Fruit fly (Drosophila melanogaster): Measurements from ENCODE around the gene Elp1.

Gene Elp1

DNA sequence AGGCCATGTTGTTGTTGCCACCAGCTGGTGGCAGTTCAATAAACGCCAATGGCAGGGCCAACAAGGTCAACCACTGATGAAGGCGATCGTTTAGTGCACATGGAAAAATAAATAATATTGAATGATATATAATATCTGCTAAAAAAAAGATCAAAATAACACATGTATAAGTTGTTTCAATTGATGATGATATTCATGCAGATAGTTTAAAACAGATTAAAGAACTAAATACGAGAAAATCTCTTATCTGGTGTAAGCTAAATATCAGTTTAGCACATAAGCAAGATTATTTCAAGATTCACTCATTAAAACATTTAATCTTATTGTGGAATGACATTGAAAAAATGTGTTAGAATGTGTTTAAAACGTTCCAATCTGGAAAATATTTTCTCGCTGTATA lies 12.7 kb downstream of the Elp1 start (continued):
- TF ChIP-seq CG11247 (GFP tag; IDR thresholded peaks at IDR 0.05) (no peak), inv (GFP tag; IDR thresholded peaks at IDR 0.05; ENCODE audit: partially characterized antibody) (no peak), CG3838 (GFP tag; optimal IDR thresholded peaks at IDR 0.05) (no peak), Hey (tag; optimal IDR thresholded peaks at IDR 0.05) (no peak), chm (GFP tag; IDR thresholded peaks at IDR 0.05) (no peak), CG17612 (GFP tag; IDR thresholded peaks at IDR 0.05) (no peak), chif (GFP tag; optimal IDR thresholded peaks at IDR 0.05) (no peak), esg (GFP tag; conservative IDR thresholded peaks at IDR 0.05) (peak; percentile 26; the same call in 1 of the 2 replicates), sqz (GFP tag; optimal IDR thresholded peaks at IDR 0.05) (no peak), zfh1 (GFP tag; IDR thresholded peaks at IDR 0.05) (no peak), wek (GFP tag; optimal IDR thresholded peaks at IDR 0.05) (no peak), CG13296 (GFP tag; optimal IDR thresholded peaks at IDR 0.05) (peak; percentile 51), Gsc (GFP tag; IDR thresholded peaks at IDR 0.05) (no peak), dmrt11E (tag; optimal IDR thresholded peaks at IDR 0.05) (no peak), Lpt (GFP tag; optimal IDR thresholded peaks at IDR 0.05) (no peak), CG11560 (tag; IDR thresholded peaks at IDR 0.05) (no peak), CG8944 (GFP tag; optimal IDR thresholded peaks at IDR 0.05) (no peak), shn (GFP tag; optimal IDR thresholded peaks at IDR 0.05) (no peak), CG2116 (GFP tag; optimal IDR thresholded peaks at IDR 0.05) (no peak), CG6689 (GFP tag; IDR thresholded peaks at IDR 0.05) (peak; percentile 38), CG10565 (GFP tag; optimal IDR thresholded peaks at IDR 0.05) (no peak), dimm (GFP tag; IDR thresholded peaks at IDR 0.05) (no peak), CG14710 (tag; optimal IDR thresholded peaks at IDR 0.05) (peak; percentile 25), vfl (GFP tag; optimal IDR thresholded peaks at IDR 0.05) (no peak), nom (GFP tag; optimal IDR thresholded peaks at IDR 0.05) (no peak), CG4282 (GFP tag; optimal IDR thresholded peaks at IDR 0.05) (no peak), dan (GFP tag; IDR thresholded peaks at IDR 0.05) (no peak), Side (GFP tag; optimal IDR thresholded peaks at IDR 0.05) (no peak), CG1233 (GFP tag; optimal IDR thresholded peaks at IDR 0.05) (peak; percentile 31), fd3F (GFP tag; optimal IDR thresholded peaks at IDR 0.05) (peak; percentile 32), ttk (GFP tag; IDR thresholded peaks at IDR 0.05) (peak; percentile 35; the same call in 1 of the 2 replicates), CG14441 (GFP tag; IDR thresholded peaks at IDR 0.05) (no peak), mld (GFP tag; IDR thresholded peaks at IDR 0.05; ENCODE audit: partially characterized antibody) (no peak), CG10366 (GFP tag; IDR thresholded peaks at IDR 0.05) (peak; percentile 8; the same call in 1 of the 2 replicates), dpn (GFP tag; optimal IDR thresholded peaks at IDR 0.05) (no peak), CG3163 (GFP tag; optimal IDR thresholded peaks at IDR 0.05) (no peak), tio (GFP tag; optimal IDR thresholded peaks at IDR 0.05) (no peak), Meics (GFP tag; optimal IDR thresholded peaks at IDR 0.05) (peak; percentile 48), cg (GFP tag; optimal IDR thresholded peaks at IDR 0.05) (no peak), CG34422 (GFP tag; IDR thresholded peaks at IDR 0.05) (0 out of 3 replicates have a peak, but pooled peaks have one; percentile 34), eve (GFP tag; optimal IDR thresholded peaks at IDR 0.05) (no peak), lola (GFP tag; optimal IDR thresholded peaks at IDR 0.05) (peak in 1 of 3 experiments; percentile 7), Hr51 (GFP tag; optimal IDR thresholded peaks at IDR 0.05) (peak in 1 of 2 experiments; percentile 83), Taf1 (GFP tag; IDR thresholded peaks at IDR 0.05) (no peak), CG10267 (tag; optimal IDR thresholded peaks at IDR 0.05) (peak; percentile 34), sens-2 (GFP tag; IDR thresholded peaks at IDR 0.05) (no peak), jigr1 (GFP tag; IDR thresholded peaks at IDR 0.05) (no peak), CG42726 (GFP tag; IDR thresholded peaks at IDR 0.05; ENCODE audit: partially characterized antibody) (no peak), CG14860 (GFP tag; IDR thresholded peaks at IDR 0.05; ENCODE audit: partially characterized antibody) (no peak), Kr (GFP tag; optimal IDR thresholded peaks at IDR 0.05) (no peak), CG4707 (GFP tag; optimal IDR thresholded peaks at IDR 0.05) (no peak)
